Fruit fly (Drosophila melanogaster): Measurements from ENCODE around the gene CG44094.

DNA sequence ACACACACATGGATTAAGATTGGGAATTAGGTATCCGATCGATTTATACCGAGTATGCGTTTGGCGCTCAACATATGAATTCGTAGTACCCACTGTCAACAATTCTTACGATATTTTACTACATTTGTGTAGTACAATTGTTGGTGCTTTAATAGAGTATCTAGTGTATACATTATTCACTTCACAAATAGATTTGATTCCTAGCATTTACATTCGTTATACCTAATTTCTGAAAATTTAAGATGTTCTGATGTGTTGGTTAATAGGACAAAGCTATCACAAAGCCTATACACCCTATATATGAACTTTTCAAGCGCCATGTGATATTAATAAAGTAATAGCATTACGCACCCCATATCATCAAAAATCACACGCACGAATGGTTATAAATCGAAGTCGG is 48.3 kb upstream of the CG44094 start:
- TF ChIP-seq CG14655 (GFP tag; optimal IDR thresholded peaks at IDR 0.05): peak; percentile 26
- TF ChIP-seq Snoo (tag; optimal IDR thresholded peaks at IDR 0.05): no peak
- TF ChIP-seq gl (tag; optimal IDR thresholded peaks at IDR 0.05): no peak
- no peak for TF ChIP-seq CG15710 (tag; optimal IDR thresholded peaks at IDR 0.05)
- no peak for TF ChIP-seq fd96Ca (GFP tag; IDR thresholded peaks at IDR 0.05)
- no peak for TF ChIP-seq CG10348 (GFP tag; IDR thresholded peaks at IDR 0.05)
- no peak for TF ChIP-seq CG12605 (GFP tag; IDR thresholded peaks at IDR 0.05)

Data from whole organism, pupa.